Worm (Caenorhabditis elegans) whole organism, young adult: ENCODE results near the gene C02B4.3.

ENCODE experiments used
- B0035.1 ChIP-seq: sonication (generic microtip); optimal IDR thresholded peaks from 2 replicates; lab custom pipeline; 2016; ENCODE audit warnings: missing genetic modification characterization, mild to moderate bottlenecking, missing compliant biosample characterization, missing genotype, missing genetic modification reagents
- C17E4.6 ChIP-seq: fragments of 200-800 bp; sonication (Bioruptor generic); IDR thresholded peaks from 2 replicates; pipeline ENCODE4 v1.3.6; 2022; ENCODE audit warnings: missing genetic modification reagents, missing genetic modification characterization, missing compliant biosample characterization
- F22D6.2 ChIP-seq: sonication (generic microtip); optimal IDR thresholded peaks from 2 replicates; lab custom pipeline; 2016; ENCODE audit warnings: mild to moderate bottlenecking, missing genetic modification characterization, missing compliant biosample characterization
- F57A8.1 ChIP-seq: fragments of 200-800 bp; sonication (Bioruptor generic); optimal IDR thresholded peaks from 2 replicates; lab custom pipeline; 2018; ENCODE audit warnings: mild to moderate bottlenecking, missing genetic modification characterization, moderate library complexity, missing compliant biosample characterization
- T07F8.4 ChIP-seq: sonication (generic microtip); optimal IDR thresholded peaks from 2 replicates; lab custom pipeline; 2016; ENCODE audit warnings: mild to moderate bottlenecking, missing genetic modification characterization, moderate library complexity, missing compliant biosample characterization
- Y53G8AR.9 ChIP-seq: fragments of 200-800 bp; sonication (Bioruptor generic); conservative IDR thresholded peaks from 2 replicates; pipeline ENCODE4 v1.3.6; 2022; ENCODE audit warnings: missing genetic modification reagents, missing genetic modification characterization, missing compliant biosample characterization
- ZK185.1 ChIP-seq: sonication (generic microtip); optimal IDR thresholded peaks from 2 replicates; lab custom pipeline; 2016; ENCODE audit warnings: mild to moderate bottlenecking, missing genetic modification characterization, missing compliant biosample characterization; ENCODE audit not compliant: poor library complexity, severe bottlenecking
- atf-7 ChIP-seq: sonication (generic microtip); optimal IDR thresholded peaks from 2 replicates; lab custom pipeline; 2017; ENCODE audit warnings: mild to moderate bottlenecking, missing genetic modification characterization, missing compliant biosample characterization
- attf-3 ChIP-seq: fragments of 200-800 bp; sonication (Bioruptor generic); conservative IDR thresholded peaks from 2 replicates; pipeline ENCODE4 v1.3.6; 2022; ENCODE audit warnings: missing genetic modification reagents, missing genetic modification characterization, missing compliant biosample characterization
- attf-5 ChIP-seq: fragments of 200-800 bp; sonication (Bioruptor generic); optimal IDR thresholded peaks from 2 replicates; lab custom pipeline; 2018; ENCODE audit warnings: mild to moderate bottlenecking, missing genetic modification characterization, missing compliant biosample characterization
- attf-6 ChIP-seq: fragments of 200-800 bp; sonication (Bioruptor generic); IDR thresholded peaks from 2 replicates; pipeline ENCODE4 v1.3.6; 2022; ENCODE audit warnings: missing genetic modification reagents, missing genetic modification characterization, missing compliant biosample characterization
- ccch-3 ChIP-seq: fragments of 200-800 bp; sonication (Bioruptor generic); optimal IDR thresholded peaks from 2 replicates; lab custom pipeline; 2018; ENCODE audit warnings: mild to moderate bottlenecking, missing genetic modification characterization, missing compliant biosample characterization
- cebp-1 ChIP-seq, 2 experiments: fragments of 200-800 bp in 1 of 2; sonication (Bioruptor generic) in 1 of 2; sonication (generic microtip) in 1 of 2; IDR thresholded peaks in 1 of 2; optimal IDR thresholded peaks in 1 of 2; 2 replicates each; pipeline versions ENCODE4 v1.3.6 to Lab custom; 2017 to 2022; ENCODE audit warnings: missing compliant biosample characterization in 2 of 2, missing genetic modification characterization in 2 of 2, mild to moderate bottlenecking in 1 of 2, missing genetic modification reagents in 1 of 2, moderate library complexity in 1 of 2
- ceh-100 ChIP-seq: fragments of 200-800 bp; sonication (Bioruptor generic); IDR thresholded peaks from 2 replicates; pipeline ENCODE4 v1.3.6; 2022; ENCODE audit warnings: missing genetic modification reagents, missing genetic modification characterization, missing compliant biosample characterization
- chd-7 ChIP-seq: sonication (generic microtip); optimal IDR thresholded peaks from 2 replicates; lab custom pipeline; 2016; ENCODE audit warnings: mild to moderate bottlenecking, missing genetic modification characterization, moderate library complexity, missing compliant biosample characterization
- die-1 ChIP-seq: sonication (generic microtip); optimal IDR thresholded peaks from 2 replicates; lab custom pipeline; 2016; ENCODE audit warnings: missing genotype, mild to moderate bottlenecking, missing genetic modification characterization, missing compliant biosample characterization
- dox-1 ChIP-seq: fragments of 200-800 bp; sonication (Bioruptor generic); IDR thresholded peaks from 2 replicates; pipeline ENCODE4 v1.3.6; 2022; ENCODE audit warnings: missing genetic modification reagents, missing genetic modification characterization, missing compliant biosample characterization
- ekl-4 ChIP-seq: fragments of 200-800 bp; sonication (Bioruptor generic); IDR thresholded peaks from 2 replicates; pipeline ENCODE4 v1.3.6; 2022; ENCODE audit warnings: missing genetic modification reagents, missing genetic modification characterization, missing compliant biosample characterization
- gei-17 ChIP-seq: fragments of 200-800 bp; sonication (Bioruptor generic); optimal IDR thresholded peaks from 2 replicates; lab custom pipeline; 2018; ENCODE audit warnings: mild to moderate bottlenecking, missing genetic modification characterization, missing compliant biosample characterization
- him-1 ChIP-seq: sonication (generic microtip); optimal IDR thresholded peaks from 2 replicates; lab custom pipeline; 2016; ENCODE audit warnings: missing genotype, missing genetic modification reagents, missing genetic modification characterization, missing compliant biosample characterization
- hlh-12 ChIP-seq: sonication (generic microtip); optimal IDR thresholded peaks from 2 replicates; lab custom pipeline; 2016; ENCODE audit warnings: missing genetic modification characterization, missing compliant biosample characterization
- hmg-1.2 ChIP-seq: fragments of 200-800 bp; sonication (Bioruptor generic); IDR thresholded peaks from 2 replicates; pipeline ENCODE4 v1.3.6; 2022; ENCODE audit warnings: missing genetic modification reagents, missing genetic modification characterization, missing compliant biosample characterization
- lin-40 ChIP-seq: sonication (generic microtip); optimal IDR thresholded peaks from 2 replicates; lab custom pipeline; 2016; ENCODE audit warnings: missing genetic modification characterization, mild to moderate bottlenecking, missing compliant biosample characterization, missing genotype, missing genetic modification reagents
- lin-54 ChIP-seq: fragments of 200-800 bp; sonication (Bioruptor generic); optimal IDR thresholded peaks from 2 replicates; lab custom pipeline; 2018; ENCODE audit warnings: mild to moderate bottlenecking, missing genetic modification characterization, missing compliant biosample characterization
- mcd-1 ChIP-seq: fragments of 200-800 bp; sonication (Bioruptor generic); IDR thresholded peaks from 2 replicates; pipeline ENCODE4 v1.3.6; 2022; ENCODE audit warnings: missing genetic modification reagents, missing genetic modification characterization, missing compliant biosample characterization
- nfyb-1 ChIP-seq: fragments of 200-800 bp; sonication (Bioruptor generic); IDR thresholded peaks from 2 replicates; pipeline ENCODE4 v1.3.6; 2022; ENCODE audit warnings: missing genetic modification reagents, missing genetic modification characterization, missing compliant biosample characterization
- nhr-80 ChIP-seq: sonication (generic microtip); optimal IDR thresholded peaks from 2 replicates; lab custom pipeline; 2016; ENCODE audit warnings: missing genetic modification characterization, missing compliant biosample characterization
- nhr-90 ChIP-seq: sonication (generic microtip); optimal IDR thresholded peaks from 2 replicates; lab custom pipeline; 2016; ENCODE audit warnings: missing genotype, mild to moderate bottlenecking, missing genetic modification characterization, missing compliant biosample characterization
- repo-1 ChIP-seq: sonication (generic microtip); optimal IDR thresholded peaks from 2 replicates; lab custom pipeline; 2017; ENCODE audit warnings: mild to moderate bottlenecking, missing genetic modification characterization, missing compliant biosample characterization
- sdz-38 ChIP-seq: sonication (generic microtip); optimal IDR thresholded peaks from 2 replicates; lab custom pipeline; 2016; ENCODE audit warnings: missing genotype, missing genetic modification characterization, missing compliant biosample characterization
- somi-1 ChIP-seq: fragments of 200-800 bp; sonication (Bioruptor generic); optimal IDR thresholded peaks from 2 replicates; lab custom pipeline; 2018; ENCODE audit warnings: mild to moderate bottlenecking, missing genetic modification characterization, missing compliant biosample characterization
- tbp1 ChIP-seq: fragments of 200-800 bp; sonication (Bioruptor generic); optimal IDR thresholded peaks from 2 replicates; lab custom pipeline; 2018; ENCODE audit warnings: mild to moderate bottlenecking, missing genetic modification characterization, missing compliant biosample characterization
- tlf-1 ChIP-seq: fragments of 200-800 bp; sonication (Bioruptor generic); optimal IDR thresholded peaks from 2 replicates; lab custom pipeline; 2018; ENCODE audit warnings: mild to moderate bottlenecking, missing genetic modification characterization, missing compliant biosample characterization
- ztf-18 ChIP-seq: sonication (generic microtip); optimal IDR thresholded peaks from 2 replicates; lab custom pipeline; 2016; ENCODE audit warnings: missing genotype, mild to moderate bottlenecking, missing genetic modification characterization, missing compliant biosample characterization
- ztf-25 ChIP-seq: fragments of 200-800 bp; sonication (Bioruptor generic); IDR thresholded peaks from 2 replicates; pipeline ENCODE4 v1.3.6; 2022; ENCODE audit warnings: missing genetic modification reagents, missing genetic modification characterization, missing compliant biosample characterization
- ztf-26 ChIP-seq: sonication (generic microtip); optimal IDR thresholded peaks from 2 replicates; lab custom pipeline; 2017; ENCODE audit warnings: missing genetic modification characterization, missing compliant biosample characterization

C02B4.3 gene

DNA sequence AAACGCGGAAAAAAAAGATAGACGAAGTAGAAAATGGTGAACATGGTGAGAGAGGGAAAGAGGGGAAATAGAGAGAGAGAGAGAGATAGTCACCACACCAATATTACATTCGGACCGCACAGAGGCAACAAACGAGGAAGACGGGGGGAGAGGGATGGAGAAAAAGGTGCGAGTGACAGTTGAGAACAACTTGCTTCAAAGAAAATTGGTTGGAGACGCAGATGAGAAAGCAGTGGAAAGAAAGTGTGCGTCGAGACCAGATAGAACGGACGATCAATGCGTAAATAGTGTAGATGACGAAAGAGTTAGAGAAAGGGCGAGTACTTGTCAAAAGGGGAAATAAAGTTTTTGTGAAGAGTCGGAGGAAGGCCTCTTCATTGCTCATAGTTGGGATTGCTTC, 10.7 kb upstream of the C02B4.3 start (continued):
- peak; percentile 48 for TF ChIP-seq tbp1
- no peak for TF ChIP-seq sdz-38 (tag; lab: Kevin White, UChicago)
- TF ChIP-seq nhr-80: peak; percentile 57
- TF ChIP-seq lin-40 (tag; lab: Kevin White, UChicago): peak; percentile 85
- TF ChIP-seq somi-1 (GFP tag; lab: Kevin White, UChicago): peak; percentile 65
- peak; percentile 40; the same call in 1 of the 2 replicates for TF ChIP-seq cebp-1 (GFP tag; IDR thresholded peaks at IDR 0.05; lab: Robert Waterston, UW)
- TF ChIP-seq cebp-1 (tag; optimal IDR thresholded peaks at IDR 0.05; lab: Kevin White, UChicago): peak; percentile 87
- peak; percentile 7 for TF ChIP-seq ztf-26
- TF ChIP-seq B0035.1 (tag; lab: Kevin White, UChicago): peak; percentile 48
- TF ChIP-seq attf-5 (GFP tag; lab: Kevin White, UChicago): peak; percentile 41
- TF ChIP-seq hmg-1.2 (GFP tag; lab: Robert Waterston, UW): peak; percentile 85; the same call in 1 of the 2 replicates
- no peak for TF ChIP-seq gei-17 (GFP tag; lab: Kevin White, UChicago)
- TF ChIP-seq hlh-12 (tag; lab: Kevin White, UChicago): no peak
- TF ChIP-seq Y53G8AR.9: 0 out of 2 replicates have a peak, but pooled peaks have one; percentile 33
- TF ChIP-seq F57A8.1: no peak
- TF ChIP-seq chd-7 (tag; lab: Kevin White, UChicago): peak; percentile 25
- TF ChIP-seq lin-54 (GFP tag; lab: Kevin White, UChicago): peak; percentile 43
- TF ChIP-seq ZK185.1 (tag; lab: Kevin White, UChicago): peak; percentile 20
- 0 out of 2 replicates have a peak, but pooled peaks have one; percentile 17 for TF ChIP-seq ceh-100 (GFP tag; lab: Robert Waterston, UW)
- peak; percentile 7 for TF ChIP-seq F22D6.2 (tag; lab: Kevin White, UChicago)
- peak; percentile 72; the same call in 1 of the 2 replicates for TF ChIP-seq nfyb-1 (GFP tag; lab: Robert Waterston, UW)
- peak; percentile 26 for TF ChIP-seq repo-1 (tag; lab: Kevin White, UChicago)
- TF ChIP-seq, all 124 proteins: peak for 29

DNA sequence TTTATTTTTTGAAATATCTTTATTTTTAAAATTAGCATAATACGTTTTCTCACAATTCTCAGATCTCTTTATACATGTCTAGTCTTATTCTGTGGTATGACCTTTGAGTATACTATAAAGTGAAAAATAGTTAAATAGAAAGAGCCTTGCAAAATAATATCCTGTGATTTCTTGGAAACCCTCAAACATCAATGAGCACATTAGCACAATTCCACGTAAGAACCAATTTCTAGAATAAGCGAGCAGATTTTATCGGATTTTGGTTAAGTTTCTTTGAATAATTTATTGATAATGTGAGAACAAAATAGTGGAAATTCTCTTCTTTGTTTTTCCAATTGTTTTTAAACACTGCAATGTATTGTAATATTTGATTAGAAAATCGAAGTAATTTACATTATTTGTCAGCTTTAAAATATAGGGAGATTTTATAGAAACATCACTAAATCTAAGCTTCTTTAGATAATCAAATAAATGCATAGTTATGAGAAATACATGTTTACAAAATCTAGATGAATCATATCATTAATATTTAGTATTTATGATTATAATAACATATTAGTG, 9.4 kb upstream of the C02B4.3 start:
- TF ChIP-seq hmg-1.2 (GFP tag; lab: Robert Waterston, UW) (no peak), nhr-90 (no peak), attf-3 (GFP tag; lab: Robert Waterston, UW) (no peak), ekl-4 (GFP tag; lab: Robert Waterston, UW) (no peak), atf-7 (tag; lab: Kevin White, UChicago) (no peak), C17E4.6 (no peak), dox-1 (GFP tag; lab: Robert Waterston, UW) (no peak), ccch-3 (no peak), ztf-25 (GFP tag; lab: Robert Waterston, UW) (no peak), tbp1 (no peak), ztf-18 (no peak), hlh-12 (tag; lab: Kevin White, UChicago) (no peak), him-1 (tag; lab: Kevin White, UChicago) (no peak), mcd-1 (GFP tag; lab: Robert Waterston, UW) (no peak), tlf-1 (GFP tag; lab: Kevin White, UChicago) (no peak), attf-6 (no peak), die-1 (no peak), lin-40 (tag; lab: Kevin White, UChicago) (no peak), T07F8.4 (tag; lab: Kevin White, UChicago) (no peak)
